ENCODE assay signal across 2 fruit fly cellular contexts in the genomic region with DNA sequence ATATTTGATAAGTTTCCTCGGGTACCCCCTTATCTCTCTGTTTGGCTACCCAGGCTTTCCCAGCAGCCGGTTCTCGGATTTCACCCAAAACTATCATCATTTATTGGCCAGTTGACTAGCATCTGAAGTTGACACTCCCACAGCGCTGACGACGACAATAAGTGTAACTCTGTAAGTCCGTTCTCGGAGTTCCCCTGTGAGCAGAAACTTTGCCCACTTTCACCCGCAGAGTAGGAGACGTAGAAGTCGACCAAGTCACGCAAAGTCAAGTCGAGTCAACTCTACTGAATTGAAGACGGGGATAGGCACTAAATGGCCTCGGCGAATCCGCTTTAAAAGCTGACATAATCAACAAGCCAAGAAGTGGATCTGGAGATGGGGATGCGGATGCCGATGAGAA.
TF ChIP-seq lines count a peak whose summit lies in the region.

No protein-coding gene starts in this region.

TF ChIP-seq in whole organism, embryonic, 481 proteins besides CTCF, POLR2A, EP300 and RAD21 (continued from another document):
- no peak for TF ChIP-seq D (optimal IDR thresholded peaks at IDR 0.05; lab: Kevin White, UChicago)
- no peak for TF ChIP-seq D (GFP tag; optimal IDR thresholded peaks at IDR 0.05; lab: Kevin White, UChicago)
- TF ChIP-seq CG6272 (GFP tag; IDR thresholded peaks at IDR 0.05; lab: Robert Waterston, UW) = no peak
- no peak for TF ChIP-seq prd (optimal IDR thresholded peaks at IDR 0.05; lab: Kevin White, UChicago)
- 0 out of 3 replicates have a peak, but pooled peaks have one; percentile 16 for TF ChIP-seq prd (GFP tag; IDR thresholded peaks at IDR 0.05; lab: Robert Waterston, UW)
- no peak for TF ChIP-seq CG18262 (tag; optimal IDR thresholded peaks at IDR 0.05; lab: Kevin White, UChicago)
- peak; percentile 3 for TF ChIP-seq CG7839 (tag; optimal IDR thresholded peaks at IDR 0.05; lab: Kevin White, UChicago)
- peak; percentile 43 for TF ChIP-seq Blimp-1 (GFP tag; optimal IDR thresholded peaks at IDR 0.05; lab: Kevin White, UChicago)
- TF ChIP-seq CG18011 (GFP tag; optimal IDR thresholded peaks at IDR 0.05; lab: Kevin White, UChicago) = no peak
- no peak for TF ChIP-seq TFAM (GFP tag; optimal IDR thresholded peaks at IDR 0.05; lab: Kevin White, UChicago)
- no peak for TF ChIP-seq gsb (GFP tag; IDR thresholded peaks at IDR 0.05; lab: Robert Waterston, UW)
- no peak for TF ChIP-seq CG3847 (GFP tag; IDR thresholded peaks at IDR 0.05; lab: Robert Waterston, UW)
- 0 out of 3 replicates have a peak, but pooled peaks have one; percentile 21 for TF ChIP-seq row (GFP tag; IDR thresholded peaks at IDR 0.05; lab: Robert Waterston, UW)
- peak; percentile 89 for TF ChIP-seq CG10274 (GFP tag; optimal IDR thresholded peaks at IDR 0.05; lab: Kevin White, UChicago)
- TF ChIP-seq CG32767 (GFP tag; IDR thresholded peaks at IDR 0.05; lab: Robert Waterston, UW) = no peak
- TF ChIP-seq abd-A (tag; optimal IDR thresholded peaks at IDR 0.05; lab: Kevin White, UChicago) = peak; percentile 46
- 0 out of 3 replicates have a peak, but pooled peaks have one; percentile 38 for TF ChIP-seq CG11456 (GFP tag; IDR thresholded peaks at IDR 0.05; lab: Robert Waterston, UW)
- no peak for TF ChIP-seq Usf (GFP tag; optimal IDR thresholded peaks at IDR 0.05; lab: Kevin White, UChicago)
- TF ChIP-seq CG15601 (tag; optimal IDR thresholded peaks at IDR 0.05; lab: Kevin White, UChicago) = peak; percentile 9
- 0 out of 2 replicates have a peak, but pooled peaks have one; percentile 20 for TF ChIP-seq Rfx (GFP tag; IDR thresholded peaks at IDR 0.05; lab: Robert Waterston, UW)

TF ChIP-seq in whole organism, prepupa, 60 proteins besides CTCF, POLR2A, EP300 and RAD21 (continued from another document):
- no peak for TF ChIP-seq CG34406 (GFP tag; optimal IDR thresholded peaks at IDR 0.05; lab: Kevin White, UChicago)
- peak; percentile 30 for TF ChIP-seq Ets96B (tag; optimal IDR thresholded peaks at IDR 0.05; lab: Kevin White, UChicago)
- peak; percentile 25 for TF ChIP-seq fd59A (GFP tag; optimal IDR thresholded peaks at IDR 0.05; lab: Kevin White, UChicago)
